Worm (Caenorhabditis elegans) whole organism, late embryonic: Measurements from ENCODE around the gene Y9C2UA.1.

Experiments
- C08G9.2 ChIP-seq: sonication (generic microtip); optimal IDR thresholded peaks from 2 replicates; lab custom pipeline; 2016; ENCODE audit warnings: mild to moderate bottlenecking, missing genetic modification characterization, moderate library complexity, missing compliant biosample characterization
- C38D4.7 ChIP-seq: fragments of 200-800 bp; sonication (Bioruptor generic); optimal IDR thresholded peaks from 2 replicates; lab custom pipeline; 2018; ENCODE audit warnings: mild to moderate bottlenecking, missing genetic modification characterization, moderate library complexity, missing compliant biosample characterization
- F13H6.1 ChIP-seq: sonication (generic microtip); optimal IDR thresholded peaks from 2 replicates; lab custom pipeline; 2016; ENCODE audit warnings: missing genetic modification characterization, missing compliant biosample characterization
- K02D7.2 ChIP-seq: sonication (generic microtip); optimal IDR thresholded peaks from 2 replicates; lab custom pipeline; 2017; ENCODE audit warnings: mild to moderate bottlenecking, missing genetic modification characterization, missing compliant biosample characterization
- K09A11.1 ChIP-seq: sonication (generic microtip); optimal IDR thresholded peaks from 2 replicates; lab custom pipeline; 2017; ENCODE audit warnings: antibody characterized with exemption, mild to moderate bottlenecking, missing genetic modification characterization, missing compliant biosample characterization; ENCODE audit not compliant: insufficient read depth
- T23F11.4 ChIP-seq: fragments of 200-800 bp; sonication (Bioruptor generic); optimal IDR thresholded peaks from 2 replicates; lab custom pipeline; 2018; ENCODE audit warnings: mild to moderate bottlenecking, missing genetic modification characterization, missing compliant biosample characterization
- ahr-1 ChIP-seq: sonication (generic microtip); optimal IDR thresholded peaks from 2 replicates; lab custom pipeline; 2016; ENCODE audit warnings: missing genetic modification characterization, missing compliant biosample characterization
- ceh-14 ChIP-seq: sonication (generic microtip); optimal IDR thresholded peaks from 2 replicates; lab custom pipeline; 2016; ENCODE audit warnings: missing genotype, missing genetic modification characterization, missing compliant biosample characterization
- ceh-2 ChIP-seq: sonication (generic microtip); optimal IDR thresholded peaks from 2 replicates; lab custom pipeline; 2016; ENCODE audit warnings: missing genotype, missing genetic modification characterization, missing compliant biosample characterization
- ceh-22 ChIP-seq: sonication (generic microtip); optimal IDR thresholded peaks from 2 replicates; lab custom pipeline; 2017; ENCODE audit warnings: missing biosample characterization, missing genetic modification characterization
- ceh-45 ChIP-seq: fragments of 200-800 bp; sonication (Bioruptor generic); IDR thresholded peaks from 2 replicates; pipeline ENCODE4 v1.3.6; 2022; ENCODE audit warnings: missing genetic modification reagents, missing genetic modification characterization, missing compliant biosample characterization
- ceh-48 ChIP-seq: sonication (generic microtip); optimal IDR thresholded peaks from 2 replicates; lab custom pipeline; 2016; ENCODE audit warnings: missing genetic modification characterization, inconsistent platforms, missing compliant biosample characterization
- che-1 ChIP-seq: sonication (generic microtip); optimal IDR thresholded peaks from 2 replicates; lab custom pipeline; 2016; ENCODE audit warnings: mild to moderate bottlenecking, missing genetic modification characterization, missing compliant biosample characterization
- dmd-4 ChIP-seq: sonication (generic microtip); optimal IDR thresholded peaks from 2 replicates; lab custom pipeline; 2016; ENCODE audit warnings: borderline replicate concordance, missing genetic modification characterization, missing compliant biosample characterization
- elt-2 ChIP-seq: sonication (generic microtip); optimal IDR thresholded peaks from 2 replicates; lab custom pipeline; 2016; ENCODE audit warnings: missing genetic modification reagents, missing genetic modification characterization, missing compliant biosample characterization
- elt-4 ChIP-seq: sonication (generic microtip); optimal IDR thresholded peaks from 2 replicates; lab custom pipeline; 2016; ENCODE audit warnings: missing genetic modification characterization, missing compliant biosample characterization
- ets-4 ChIP-seq: sonication (generic microtip); optimal IDR thresholded peaks from 2 replicates; lab custom pipeline; 2016; ENCODE audit warnings: missing genetic modification characterization, missing compliant biosample characterization
- fkh-6 ChIP-seq: sonication (generic microtip); optimal IDR thresholded peaks from 2 replicates; lab custom pipeline; 2016; ENCODE audit warnings: missing genetic modification characterization, missing compliant biosample characterization
- hlh-13 ChIP-seq: fragments of 200-800 bp; sonication (Bioruptor generic); optimal IDR thresholded peaks from 2 replicates; lab custom pipeline; 2018; ENCODE audit warnings: mild to moderate bottlenecking, missing genetic modification characterization, missing compliant biosample characterization
- hlh-30 ChIP-seq: sonication (generic microtip); optimal IDR thresholded peaks from 2 replicates; lab custom pipeline; 2017; ENCODE audit warnings: antibody characterized with exemption, missing genetic modification characterization, missing compliant biosample characterization; ENCODE audit not compliant: insufficient read depth
- hlh-8 ChIP-seq: sonication (generic microtip); optimal IDR thresholded peaks from 2 replicates; lab custom pipeline; 2016; ENCODE audit warnings: missing genotype, missing genetic modification characterization, missing compliant biosample characterization
- madf-2 ChIP-seq: sonication (generic microtip); optimal IDR thresholded peaks from 2 replicates; lab custom pipeline; 2017; ENCODE audit warnings: missing genetic modification characterization, missing compliant biosample characterization
- mec-3 ChIP-seq: sonication (generic microtip); optimal IDR thresholded peaks from 2 replicates; lab custom pipeline; 2016; ENCODE audit warnings: borderline replicate concordance, missing genetic modification characterization, missing compliant biosample characterization
- nfya-1 ChIP-seq: sonication (generic microtip); optimal IDR thresholded peaks from 2 replicates; lab custom pipeline; 2017; ENCODE audit warnings: missing genetic modification characterization, mild to moderate bottlenecking, missing compliant biosample characterization, antibody characterized with exemption, moderate library complexity
- nhr-232 ChIP-seq: sonication (generic microtip); optimal IDR thresholded peaks from 2 replicates; lab custom pipeline; 2016; ENCODE audit warnings: missing genetic modification characterization, missing compliant biosample characterization
- npax-4 ChIP-seq: sonication (generic microtip); optimal IDR thresholded peaks from 2 replicates; lab custom pipeline; 2016; ENCODE audit warnings: missing genetic modification characterization, missing compliant biosample characterization
- pag-3 ChIP-seq: sonication (generic microtip); optimal IDR thresholded peaks from 2 replicates; lab custom pipeline; 2016; ENCODE audit warnings: missing compliant biosample characterization, missing genetic modification characterization, borderline replicate concordance
- pat-9 ChIP-seq: fragments of 200-800 bp; sonication (Bioruptor generic); optimal IDR thresholded peaks from 2 replicates; lab custom pipeline; 2018; ENCODE audit warnings: mild to moderate bottlenecking, missing genetic modification characterization, moderate library complexity, missing compliant biosample characterization
- pax-1 ChIP-seq: fragments of 150-350 bp; optimal IDR thresholded peaks from 2 replicates; lab custom pipeline; 2014; ENCODE audit warnings: missing biosample characterization, missing genetic modification characterization
- pha-4 ChIP-seq: fragments of 150-350 bp; optimal IDR thresholded peaks from 2 replicates; lab custom pipeline; 2018; ENCODE audit warnings: missing biosample characterization, missing genetic modification reagents, missing genetic modification characterization
- pqm-1 ChIP-seq: sonication (generic microtip); optimal IDR thresholded peaks from 2 replicates; lab custom pipeline; 2016; ENCODE audit warnings: missing genetic modification characterization, missing compliant biosample characterization
- pros-1 ChIP-seq: fragments of 150-350 bp; optimal IDR thresholded peaks from 2 replicates; lab custom pipeline; 2014; ENCODE audit warnings: missing biosample characterization, missing genetic modification reagents, missing genetic modification characterization
- sox-2 ChIP-seq: fragments of 200-800 bp; sonication (Bioruptor generic); IDR thresholded peaks from 2 replicates; pipeline ENCODE4 v1.3.6; 2022; ENCODE audit warnings: missing genetic modification reagents, missing genetic modification characterization, missing compliant biosample characterization
- sox-4 ChIP-seq: sonication (generic microtip); optimal IDR thresholded peaks from 2 replicates; lab custom pipeline; 2017; ENCODE audit warnings: mild to moderate bottlenecking, missing genetic modification characterization, inconsistent platforms, missing compliant biosample characterization
- tbx-7 ChIP-seq: sonication (generic microtip); optimal IDR thresholded peaks from 2 replicates; lab custom pipeline; 2016; ENCODE audit warnings: missing genotype, missing genetic modification characterization, missing compliant biosample characterization
- unc-42 ChIP-seq: sonication (generic microtip); optimal IDR thresholded peaks from 2 replicates; lab custom pipeline; 2016; ENCODE audit warnings: missing genotype, missing genetic modification characterization, missing compliant biosample characterization
- unc-55 ChIP-seq: sonication (generic microtip); optimal IDR thresholded peaks from 2 replicates; lab custom pipeline; 2017; ENCODE audit warnings: missing biosample characterization, missing genetic modification reagents, missing genetic modification characterization
- unc-86 ChIP-seq: sonication (generic microtip); optimal IDR thresholded peaks from 2 replicates; lab custom pipeline; 2016; ENCODE audit warnings: missing genetic modification characterization, missing compliant biosample characterization
- zip-5 ChIP-seq: sonication (generic microtip); optimal IDR thresholded peaks from 2 replicates; lab custom pipeline; 2016; ENCODE audit warnings: missing genetic modification characterization, missing compliant biosample characterization

The Y9C2UA.1 gene

DNA sequence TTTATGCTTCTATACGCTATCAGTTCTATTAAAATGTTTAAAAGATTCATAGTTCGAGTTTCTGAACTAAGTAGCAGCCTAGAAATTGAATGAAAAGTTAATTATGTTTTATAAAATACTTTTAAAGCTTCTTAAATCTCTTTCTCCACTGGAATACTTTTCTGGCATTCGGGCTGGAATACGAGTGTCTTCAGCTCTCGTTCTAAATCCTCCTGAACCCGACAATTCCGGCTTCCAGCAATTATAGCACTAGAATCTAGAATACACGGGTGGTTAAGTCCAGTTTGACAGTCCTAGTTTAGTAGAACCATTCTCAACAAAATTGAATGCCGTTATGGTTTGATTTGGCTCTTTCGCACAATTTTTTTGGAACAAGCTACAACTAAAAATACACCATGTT is 7.1 kb upstream of the Y9C2UA.1 start:
- no peak for TF ChIP-seq ceh-22 (tag; lab: Kevin White, UChicago)
- TF ChIP-seq ahr-1, result no peak
- no peak for TF ChIP-seq ceh-45
- TF ChIP-seq nfya-1, result no peak
- no peak for TF ChIP-seq fkh-6 (tag; lab: Kevin White, UChicago)
- TF ChIP-seq elt-2 (tag; lab: Kevin White, UChicago), result no peak
- TF ChIP-seq unc-86, result no peak
- no peak for TF ChIP-seq ceh-2 (tag; lab: Kevin White, UChicago)
- no peak for TF ChIP-seq pat-9 (tag; lab: Kevin White, UChicago)
- TF ChIP-seq C08G9.2, result no peak
- no peak for TF ChIP-seq K02D7.2 (tag; lab: Kevin White, UChicago)
- no peak for TF ChIP-seq pax-1 (tag; lab: Kevin White, UChicago)

DNA sequence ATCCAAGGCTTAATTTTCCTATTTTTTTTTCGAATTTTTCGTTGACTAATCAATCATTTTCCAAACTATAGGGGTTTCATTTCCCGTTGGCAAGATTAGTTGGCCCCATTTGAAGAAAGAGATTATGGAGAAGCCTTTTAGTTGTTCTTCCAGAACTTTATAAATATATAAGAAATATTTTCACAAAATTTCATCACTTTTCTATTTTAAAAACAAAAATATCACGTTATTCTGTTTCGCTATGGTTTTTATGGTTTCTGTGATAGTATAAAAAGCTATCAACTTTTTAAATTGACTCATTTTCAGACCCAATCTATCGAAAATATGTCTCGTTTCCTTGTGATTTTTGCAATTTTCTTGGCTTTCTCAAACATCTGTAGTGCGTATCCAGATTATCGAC is 3.6 kb upstream of the Y9C2UA.1 start, which contains the start of gene nlp-78:
Gene nlp-78, plus strand, starts transcription at position 301 of the 400 bp plus-strand sequence.
- TF ChIP-seq K09A11.1 (tag; lab: Kevin White, UChicago) (no peak), C38D4.7 (no peak), mec-3 (tag; lab: Kevin White, UChicago) (no peak), unc-86 (no peak), elt-2 (tag; lab: Kevin White, UChicago) (no peak), sox-2 (GFP tag; lab: Robert Waterston, UW) (no peak), ets-4 (tag; lab: Kevin White, UChicago) (no peak), hlh-8 (tag; lab: Kevin White, UChicago) (no peak), T23F11.4 (GFP tag; lab: Kevin White, UChicago) (no peak), nfya-1 (no peak), pros-1 (no peak), npax-4 (tag; lab: Kevin White, UChicago) (no peak), pha-4 (tag; lab: Kevin White, UChicago) (no peak)
- TF ChIP-seq, all 69 proteins: peak for 0

DNA sequence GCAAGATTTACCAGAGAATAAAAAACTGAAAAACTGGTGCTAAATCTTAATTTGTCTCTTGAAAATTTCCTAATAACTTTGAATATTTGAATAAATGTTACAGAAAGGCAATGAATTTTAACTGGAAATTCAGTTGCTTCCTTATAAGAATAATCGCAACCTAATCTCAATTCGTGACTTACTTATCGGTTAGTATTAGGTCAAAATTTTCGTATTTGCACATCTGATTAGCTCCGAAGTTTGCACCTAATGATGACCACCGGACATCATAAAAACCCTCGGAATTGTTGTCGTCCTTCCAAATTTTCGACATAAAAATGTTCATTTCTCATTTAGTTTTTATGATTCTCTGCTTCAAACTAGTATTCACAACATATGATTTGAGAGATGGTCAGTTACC is 1.6 kb upstream of the Y9C2UA.1 start, which contains the start of gene C16D2.3:
Gene C16D2.3, plus strand, starts transcription at position 301 of the 400 bp plus-strand sequence.
- no peak for TF ChIP-seq pros-1

DNA sequence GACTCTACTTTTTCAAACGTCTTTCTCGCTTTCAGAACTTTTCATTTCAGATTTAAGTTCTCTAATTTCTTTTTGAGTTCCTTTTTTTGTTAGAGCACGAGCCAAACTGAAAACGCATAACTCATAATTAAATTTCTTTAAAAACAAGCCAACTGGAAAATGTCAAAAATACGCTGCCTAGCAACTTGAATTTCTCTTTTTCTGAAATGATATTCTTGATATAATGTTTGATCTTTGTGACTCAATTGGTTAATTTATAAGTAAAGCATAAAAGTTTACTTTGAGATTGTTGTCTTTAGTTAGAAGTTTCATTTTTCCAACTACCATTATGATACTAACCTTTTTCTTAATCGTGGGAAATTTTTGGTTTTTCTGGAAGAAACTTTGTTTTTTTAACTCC is 1.7 kb downstream of the Y9C2UA.1 start:
- TF ChIP-seq T23F11.4 (GFP tag; lab: Kevin White, UChicago) (no peak), nfya-1 (no peak), unc-55 (GFP tag; lab: Kevin White, UChicago) (no peak), elt-4 (tag; lab: Kevin White, UChicago) (no peak), hlh-30 (tag; lab: Kevin White, UChicago) (no peak), zip-5 (tag; lab: Kevin White, UChicago) (no peak), sox-4 (tag; lab: Kevin White, UChicago) (no peak), ceh-22 (tag; lab: Kevin White, UChicago) (no peak), nhr-232 (no peak), npax-4 (tag; lab: Kevin White, UChicago) (no peak), fkh-6 (tag; lab: Kevin White, UChicago) (no peak)

DNA sequence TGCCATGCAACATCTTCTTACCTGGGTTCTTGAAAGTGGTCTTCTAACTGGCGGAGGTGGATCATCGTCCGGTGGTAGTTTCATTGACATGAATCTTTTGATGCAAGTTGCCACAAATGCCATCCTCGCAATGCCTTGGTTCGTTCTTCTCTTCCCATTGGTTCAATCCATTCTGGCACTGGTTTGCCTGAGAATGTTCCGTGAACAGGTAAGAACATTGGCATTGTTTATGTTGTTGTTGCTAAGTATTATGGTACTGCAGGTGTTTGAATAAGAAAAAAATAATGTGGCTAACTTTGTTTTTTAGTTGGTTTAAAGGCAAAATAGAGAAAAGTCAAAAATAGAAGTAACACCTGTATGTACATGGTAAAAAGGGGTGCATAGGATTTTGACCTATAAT is 4.3 kb downstream of the Y9C2UA.1 start:
- TF ChIP-seq pag-3 (tag; lab: Kevin White, UChicago) (no peak), T23F11.4 (GFP tag; lab: Kevin White, UChicago) (no peak), ceh-48 (tag; lab: Kevin White, UChicago) (no peak), ceh-14 (tag; lab: Kevin White, UChicago) (no peak), K02D7.2 (tag; lab: Kevin White, UChicago) (no peak), madf-2 (tag; lab: Kevin White, UChicago) (no peak), elt-2 (tag; lab: Kevin White, UChicago) (no peak), tbx-7 (no peak), nhr-232 (no peak), F13H6.1 (tag; lab: Kevin White, UChicago) (no peak), fkh-6 (tag; lab: Kevin White, UChicago) (no peak), unc-42 (tag; lab: Kevin White, UChicago) (no peak), pqm-1 (tag; lab: Kevin White, UChicago) (no peak), hlh-13 (GFP tag; lab: Kevin White, UChicago) (no peak), nfya-1 (no peak), dmd-4 (tag; lab: Kevin White, UChicago) (no peak), hlh-8 (tag; lab: Kevin White, UChicago) (no peak), che-1 (tag; lab: Kevin White, UChicago) (no peak)
